Fruit fly (Drosophila melanogaster) whole organism, prepupa: ENCODE results near the gene Wnk.

ENCODE experiments used
- Blimp-1 ChIP-seq: fragments of 200-800 bp; sonication (Bioruptor generic); optimal IDR thresholded peaks from 3 replicates; lab custom pipeline; 2017; ENCODE audit warnings: missing biosample characterization, missing genetic modification characterization, mild to moderate bottlenecking, moderate library complexity, missing genetic modification reagents
- CG10631 ChIP-seq: fragments of 200-800 bp; sonication (Bioruptor generic); optimal IDR thresholded peaks from 2 replicates; lab custom pipeline; 2016; ENCODE audit warnings: missing biosample characterization, missing genetic modification characterization
- Eip78C ChIP-seq: fragments of 200-800 bp; sonication (Bioruptor generic); peaks from one replicate; lab custom pipeline; 2016; ENCODE audit warnings: missing biosample characterization, missing genetic modification characterization
- fd85E ChIP-seq: fragments of 200-800 bp; sonication (Bioruptor generic); optimal IDR thresholded peaks from 3 replicates; lab custom pipeline; 2016; ENCODE audit warnings: missing biosample characterization, missing genetic modification characterization
- salr ChIP-seq, 2 experiments: fragments of 200-800 bp; sonication (Bioruptor generic); optimal IDR thresholded peaks; 3 replicates each; lab custom pipeline; 2016 to 2018; ENCODE audit warnings: missing biosample characterization in 2 of 2, missing genetic modification characterization in 2 of 2, mild to moderate bottlenecking in 1 of 2
- svp ChIP-seq: fragments of 200-800 bp; sonication (Bioruptor generic); peaks from one replicate; lab custom pipeline; 2016; ENCODE audit warnings: missing biosample characterization, missing genetic modification characterization

dm6 chr3L:21534360-21534759 lies 20.4 kb downstream of the Wnk start, which contains the start of gene ppk5:
- TF ChIP-seq salr (GFP tag; optimal IDR thresholded peaks at IDR 0.05; lab: Kevin White, UChicago) (no peak), fd85E (no peak), Blimp-1 (GFP tag; lab: Kevin White, UChicago) (no peak), Eip78C (GFP tag; lab: Kevin White, UChicago) (no peak), CG10631 (GFP tag; lab: Kevin White, UChicago) (no peak), svp (GFP tag; lab: Kevin White, UChicago) (no peak)
